Fruit fly (Drosophila melanogaster): Measurements from ENCODE around the gene CG13481.

CG13481 gene

DNA sequence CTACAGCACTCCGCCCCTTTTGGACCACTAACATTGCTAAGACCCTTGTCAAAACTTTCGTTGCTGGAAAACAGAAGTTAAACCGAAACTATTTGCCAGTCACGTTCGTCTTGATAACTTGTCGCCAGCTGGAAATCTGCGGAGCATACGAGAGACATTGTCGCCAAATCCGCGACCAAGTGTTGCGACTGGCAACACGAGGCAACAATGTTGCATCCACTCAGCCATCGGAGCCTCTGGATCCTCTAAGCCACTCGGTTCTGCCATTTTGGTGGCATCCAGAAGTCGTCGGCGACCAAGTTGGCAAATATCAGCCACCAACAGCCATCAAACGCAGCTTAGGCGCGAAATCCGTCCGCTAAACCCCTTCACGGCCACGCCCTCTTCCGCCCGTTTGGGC is 6.4 kb upstream of the CG13481 start:
- TF ChIP-seq CG5204 (GFP tag; optimal IDR thresholded peaks at IDR 0.05) (no peak), Hr96 (GFP tag; optimal IDR thresholded peaks at IDR 0.05) (no peak), ovo (GFP tag; optimal IDR thresholded peaks at IDR 0.05) (no peak), CG11617 (GFP tag; optimal IDR thresholded peaks at IDR 0.05) (no peak), cnc (optimal IDR thresholded peaks at IDR 0.05) (no peak), CG14711 (tag; optimal IDR thresholded peaks at IDR 0.05) (no peak)

DNA sequence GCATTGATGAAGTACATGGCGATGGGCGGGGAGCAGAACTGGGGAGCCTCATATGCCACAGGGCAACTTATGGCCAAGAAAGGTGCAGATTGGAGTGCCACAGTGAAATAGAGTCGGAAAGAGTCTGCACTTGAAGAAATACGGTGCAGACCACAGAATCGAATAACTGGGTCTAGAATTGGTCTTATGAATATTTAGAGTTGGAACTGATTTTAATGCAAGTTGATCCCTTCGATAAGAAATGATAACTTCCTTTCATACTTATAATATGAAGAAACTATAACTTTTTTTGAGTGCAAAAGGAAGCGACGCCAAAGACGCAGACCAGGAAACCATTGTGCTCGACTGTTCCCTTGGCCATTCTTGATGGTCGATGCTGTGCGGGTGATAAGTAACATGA is 5.0 kb upstream of the CG13481 start:
- no peak for TF ChIP-seq toe (GFP tag; optimal IDR thresholded peaks at IDR 0.05)
- TF ChIP-seq CG7045 (GFP tag; optimal IDR thresholded peaks at IDR 0.05): no peak
- TF ChIP-seq CG7101 (tag; optimal IDR thresholded peaks at IDR 0.05): no peak
- TF ChIP-seq CG1620 (GFP tag; optimal IDR thresholded peaks at IDR 0.05): no peak
- TF ChIP-seq tj (GFP tag; optimal IDR thresholded peaks at IDR 0.05): no peak
- no peak for TF ChIP-seq CG33017 (tag; optimal IDR thresholded peaks at IDR 0.05)
- no peak for TF ChIP-seq CG11617 (GFP tag; optimal IDR thresholded peaks at IDR 0.05)
- no peak for TF ChIP-seq bab1 (GFP tag; optimal IDR thresholded peaks at IDR 0.05)
- no peak for TF ChIP-seq Mnt (GFP tag; optimal IDR thresholded peaks at IDR 0.05)
- TF ChIP-seq ovo (GFP tag; optimal IDR thresholded peaks at IDR 0.05): no peak
- no peak for TF ChIP-seq Hr96 (GFP tag; optimal IDR thresholded peaks at IDR 0.05)
- TF ChIP-seq Crg-1 (GFP tag; optimal IDR thresholded peaks at IDR 0.05): no peak
- TF ChIP-seq pad (GFP tag; optimal IDR thresholded peaks at IDR 0.05): no peak
- TF ChIP-seq cic (GFP tag; optimal IDR thresholded peaks at IDR 0.05): no peak
- no peak for TF ChIP-seq Clk (GFP tag; optimal IDR thresholded peaks at IDR 0.05)
- TF ChIP-seq CG5204 (GFP tag; optimal IDR thresholded peaks at IDR 0.05): no peak
- no peak for TF ChIP-seq CG14711 (tag; optimal IDR thresholded peaks at IDR 0.05)
- TF ChIP-seq cnc (optimal IDR thresholded peaks at IDR 0.05): no peak

DNA sequence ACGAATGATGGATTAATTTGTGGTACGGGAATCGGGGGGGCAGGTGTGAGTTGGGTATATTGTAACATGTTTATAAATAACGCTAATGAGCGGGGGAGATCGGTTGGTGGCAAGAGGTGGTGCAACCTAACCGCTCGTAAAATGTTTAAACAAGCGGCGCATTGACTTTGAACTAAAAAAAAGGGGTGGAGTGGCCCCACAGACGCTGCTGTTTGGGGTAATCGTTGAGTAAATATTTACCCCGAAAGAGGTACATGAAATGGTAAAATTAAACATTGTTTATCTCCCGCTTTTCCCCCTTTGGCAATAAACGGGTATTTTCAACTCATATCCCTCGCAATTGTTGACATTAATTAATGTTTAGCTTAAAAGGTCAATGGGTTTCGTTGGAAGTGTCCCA is 3.4 kb downstream of the CG13481 start:
- TF ChIP-seq CG1620 (GFP tag; optimal IDR thresholded peaks at IDR 0.05) (no peak), toe (GFP tag; optimal IDR thresholded peaks at IDR 0.05) (no peak), CG12768 (GFP tag; optimal IDR thresholded peaks at IDR 0.05) (no peak), ovo (GFP tag; optimal IDR thresholded peaks at IDR 0.05) (no peak), cnc (optimal IDR thresholded peaks at IDR 0.05) (no peak), kay (GFP tag; ENCODE audit: borderline replicate concordance) (no peak), cic (GFP tag; optimal IDR thresholded peaks at IDR 0.05) (no peak), Hr96 (GFP tag; optimal IDR thresholded peaks at IDR 0.05) (no peak), pad (GFP tag; optimal IDR thresholded peaks at IDR 0.05) (no peak), CG7045 (GFP tag; optimal IDR thresholded peaks at IDR 0.05) (no peak), CG11617 (GFP tag; optimal IDR thresholded peaks at IDR 0.05) (no peak), Mnt (GFP tag; optimal IDR thresholded peaks at IDR 0.05) (no peak)

DNA sequence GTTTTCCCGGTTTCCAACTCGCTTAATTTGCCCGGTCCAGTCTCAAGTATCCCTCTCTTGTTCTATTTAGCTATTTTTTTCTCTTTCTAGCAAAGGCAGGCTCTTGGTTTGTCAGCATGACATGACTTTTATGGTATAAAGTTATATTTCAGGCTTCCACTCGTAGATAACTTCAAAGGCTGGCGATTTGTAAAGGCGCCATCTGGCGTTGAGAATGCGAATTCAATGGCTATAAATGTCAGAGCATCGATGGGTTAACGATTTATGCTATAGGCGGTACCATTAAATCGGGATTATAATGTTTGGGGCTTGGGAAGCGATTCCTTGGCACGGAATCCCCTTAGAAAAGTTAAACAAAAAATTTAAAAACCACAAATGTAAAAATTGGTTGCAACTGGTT is 4.1 kb downstream of the CG13481 start:
- no peak for TF ChIP-seq Crg-1 (GFP tag; optimal IDR thresholded peaks at IDR 0.05)

DNA sequence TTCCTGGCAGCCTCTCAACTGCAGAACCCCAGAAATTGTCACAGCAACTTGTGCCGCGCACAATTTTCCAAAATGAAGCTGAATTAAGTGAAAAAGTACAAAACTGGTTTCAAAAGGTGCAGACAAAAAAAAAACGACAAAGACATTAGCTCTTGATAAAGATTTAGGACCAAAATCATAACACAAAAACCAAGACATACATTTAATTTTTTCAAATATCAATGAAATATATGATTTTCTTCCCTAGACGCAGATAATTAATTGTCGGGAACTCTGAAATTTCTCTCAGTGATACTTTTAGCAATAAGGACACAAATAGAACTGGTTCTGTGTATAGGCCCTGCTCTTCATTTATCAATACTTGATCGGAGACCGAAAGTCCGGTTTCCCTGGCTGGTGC is 4.8 kb downstream of the CG13481 start:
- TF ChIP-seq Crg-1 (GFP tag; optimal IDR thresholded peaks at IDR 0.05) (no peak), pad (GFP tag; optimal IDR thresholded peaks at IDR 0.05) (no peak), bab1 (GFP tag; optimal IDR thresholded peaks at IDR 0.05) (no peak), CG1620 (GFP tag; optimal IDR thresholded peaks at IDR 0.05) (no peak), CG5204 (GFP tag; optimal IDR thresholded peaks at IDR 0.05) (no peak), CG7101 (tag; optimal IDR thresholded peaks at IDR 0.05) (no peak), kay (GFP tag; ENCODE audit: borderline replicate concordance) (no peak), CG12768 (GFP tag; optimal IDR thresholded peaks at IDR 0.05) (no peak), toe (GFP tag; optimal IDR thresholded peaks at IDR 0.05) (no peak), CG33017 (tag; optimal IDR thresholded peaks at IDR 0.05) (no peak), Hr96 (GFP tag; optimal IDR thresholded peaks at IDR 0.05) (no peak), Clk (GFP tag; optimal IDR thresholded peaks at IDR 0.05) (no peak)

DNA sequence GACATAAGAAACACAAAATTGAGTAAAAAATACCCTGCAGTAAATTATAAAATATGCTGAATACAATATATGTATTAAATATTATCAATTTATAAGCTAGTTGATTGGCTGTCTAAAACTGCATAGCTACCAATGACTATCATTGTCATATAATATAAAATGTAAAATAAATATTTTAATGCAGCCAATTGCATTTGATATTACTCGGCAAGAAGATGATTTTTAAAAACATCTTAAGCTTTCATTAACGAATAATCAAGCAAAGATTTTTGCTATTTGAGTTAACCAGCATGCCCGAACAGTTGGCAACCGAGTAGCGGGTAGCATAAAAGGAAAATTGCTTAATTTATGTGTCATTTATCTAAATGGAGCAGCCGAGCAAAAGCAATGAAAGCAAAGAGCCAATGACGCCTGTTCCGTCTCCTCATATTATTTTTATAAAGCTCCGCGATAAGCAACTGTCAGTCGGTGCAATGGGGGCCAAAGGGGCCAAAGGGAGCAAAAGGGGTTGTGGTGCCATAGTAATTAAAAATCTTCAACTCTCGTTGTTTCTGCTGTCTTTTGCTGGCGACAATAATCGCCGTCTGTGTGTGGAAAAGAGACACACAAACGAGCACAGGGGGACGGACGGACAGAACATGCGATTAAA is 6.3 kb downstream of the CG13481 start:
- TF ChIP-seq pad (GFP tag; optimal IDR thresholded peaks at IDR 0.05) (no peak), CG11617 (GFP tag; optimal IDR thresholded peaks at IDR 0.05) (no peak), toe (GFP tag; optimal IDR thresholded peaks at IDR 0.05) (no peak), CG12768 (GFP tag; optimal IDR thresholded peaks at IDR 0.05) (no peak), CG7101 (tag; optimal IDR thresholded peaks at IDR 0.05) (no peak), tj (GFP tag; optimal IDR thresholded peaks at IDR 0.05) (peak; percentile 3), bab1 (GFP tag; optimal IDR thresholded peaks at IDR 0.05) (no peak), cnc (optimal IDR thresholded peaks at IDR 0.05) (no peak), CG7045 (GFP tag; optimal IDR thresholded peaks at IDR 0.05) (no peak)

DNA sequence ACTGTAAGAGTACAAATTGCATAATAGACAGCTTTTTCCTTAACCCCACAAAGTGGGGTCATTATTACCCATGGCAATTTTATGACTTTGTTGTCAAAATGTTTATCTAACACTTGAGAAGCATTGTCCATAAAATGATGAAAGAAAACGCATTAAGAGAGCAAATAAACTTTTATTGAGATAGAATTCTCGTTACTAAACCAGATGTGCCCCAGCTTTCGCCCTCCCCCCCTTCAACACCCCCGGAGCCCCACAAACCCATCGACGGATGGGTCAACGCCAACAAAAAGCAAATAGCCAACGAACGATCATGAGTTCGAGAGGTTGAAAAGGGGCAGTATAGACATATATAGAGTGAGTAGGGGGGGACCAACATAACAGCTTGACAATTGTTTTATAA is 6.8 kb downstream of the CG13481 start:
- TF ChIP-seq CG7101 (tag; optimal IDR thresholded peaks at IDR 0.05) (no peak), Clk (GFP tag; optimal IDR thresholded peaks at IDR 0.05) (no peak), ovo (GFP tag; optimal IDR thresholded peaks at IDR 0.05) (no peak), cic (GFP tag; optimal IDR thresholded peaks at IDR 0.05) (no peak), bab1 (GFP tag; optimal IDR thresholded peaks at IDR 0.05) (no peak), kay (GFP tag; ENCODE audit: borderline replicate concordance) (no peak), CG7045 (GFP tag; optimal IDR thresholded peaks at IDR 0.05) (no peak), CG33017 (tag; optimal IDR thresholded peaks at IDR 0.05) (no peak), CG5204 (GFP tag; optimal IDR thresholded peaks at IDR 0.05) (no peak), Crg-1 (GFP tag; optimal IDR thresholded peaks at IDR 0.05) (no peak), CG11617 (GFP tag; optimal IDR thresholded peaks at IDR 0.05) (no peak), CG1620 (GFP tag; optimal IDR thresholded peaks at IDR 0.05) (no peak), toe (GFP tag; optimal IDR thresholded peaks at IDR 0.05) (no peak), Hr96 (GFP tag; optimal IDR thresholded peaks at IDR 0.05) (no peak)

Data from whole organism, adult.